Worm (Caenorhabditis elegans) whole organism, dauer: Measurements from ENCODE around the gene pqn-57.
"Not testable (repeated sequence)": the region's sequence is repeated elsewhere in the genome, so short reads cannot be mapped to it uniquely, and the experiment has no call there.

Source experiments
- unc-62 ChIP-seq: sonication (generic microtip); optimal IDR thresholded peaks from 2 replicates; lab custom pipeline; 2017; ENCODE audit warnings: missing biosample characterization, missing genetic modification reagents, missing genetic modification characterization

The pqn-57 gene

ce11 chrX:8320889-8321288 is at the start of gene pqn-57:
TSS of gene pqn-57 (minus strand) at chrX:8320989.
- no peak for TF ChIP-seq unc-62 (GFP tag; lab: Kevin White, UChicago)

ce11 chrX:8368210-8368609 is 47.4 kb upstream of the pqn-57 start:
- TF ChIP-seq unc-62 (GFP tag; lab: Kevin White, UChicago), result no peak

ce11 chrX:8367553-8367952 is 46.8 kb upstream of the pqn-57 start, which contains the start of gene F40B5.2:
TSS of gene F40B5.2 (plus strand) at chrX:8367853.
- no peak for TF ChIP-seq unc-62 (GFP tag; lab: Kevin White, UChicago)

- no peak for TF ChIP-seq unc-62 (GFP tag; lab: Kevin White, UChicago)
These were observed 41.6 kb upstream of the pqn-57 start for ce11 chrX:8362379-8362778.

ce11 chrX:8356305-8356704 is 35.5 kb upstream of the pqn-57 start:
- TF ChIP-seq unc-62 (GFP tag; lab: Kevin White, UChicago), result no peak

- no peak for TF ChIP-seq unc-62 (GFP tag; lab: Kevin White, UChicago)
These were observed 34.6 kb upstream of the pqn-57 start for ce11 chrX:8355350-8355749.

- no peak for TF ChIP-seq unc-62 (GFP tag; lab: Kevin White, UChicago)
These were observed 33.5 kb upstream of the pqn-57 start for ce11 chrX:8354284-8354784.

ce11 chrX:8350984-8351383 is 30.2 kb upstream of the pqn-57 start, which contains the start of gene npr-28:
TSS of gene npr-28 (minus strand) at chrX:8351084.
- no peak for TF ChIP-seq unc-62 (GFP tag; lab: Kevin White, UChicago)

ce11 chrX:8346248-8346647 is 25.5 kb upstream of the pqn-57 start, which contains the start of gene drd-5:
TSS of gene drd-5 (minus strand) at chrX:8346348.
- no peak for TF ChIP-seq unc-62 (GFP tag; lab: Kevin White, UChicago)

ce11 chrX:8341675-8342074 is 20.9 kb upstream of the pqn-57 start, which contains the start of gene F55E10.1:
TSS of gene F55E10.1 (plus strand) at chrX:8341975.
- no peak for TF ChIP-seq unc-62 (GFP tag; lab: Kevin White, UChicago)

ce11 chrX:8340393-8340792 is 19.6 kb upstream of the pqn-57 start, which contains the start of gene F55E10.2:
TSS of gene F55E10.2 (plus strand) at chrX:8340693.
- no peak for TF ChIP-seq unc-62 (GFP tag; lab: Kevin White, UChicago)

ce11 chrX:8327800-8328199 is 7.0 kb upstream of the pqn-57 start, which contains the start of gene F55E10.4:
TSS of gene F55E10.4 (minus strand) at chrX:8327900.
- no peak for TF ChIP-seq unc-62 (GFP tag; lab: Kevin White, UChicago)

ce11 chrX:8326394-8326793 is 5.6 kb upstream of the pqn-57 start, which contains the start of gene R09F10.8:
TSS of gene R09F10.8 (minus strand) at chrX:8326451.
- TF ChIP-seq unc-62 (GFP tag; lab: Kevin White, UChicago), result no peak

ce11 chrX:8323371-8323770 is 2.6 kb upstream of the pqn-57 start, which contains the start of gene R09F10.1:
TSS of gene R09F10.1 (plus strand) at chrX:8323592.
- no peak for TF ChIP-seq unc-62 (GFP tag; lab: Kevin White, UChicago)

- not testable (repeated sequence) for TF ChIP-seq unc-62 (GFP tag; lab: Kevin White, UChicago)
These were observed 1.0 kb upstream of the pqn-57 start, which contains the start of gene abu-9 for ce11 chrX:8321811-8322210. TSS of gene abu-9 (plus strand) at chrX:8322111.

- TF ChIP-seq unc-62 (GFP tag; lab: Kevin White, UChicago), result no peak
These were observed 1.8 kb downstream of the pqn-57 start, which contains the start of gene srh-11 for ce11 chrX:8318950-8319349. TSS of gene srh-11 (minus strand) at chrX:8319050.

ce11 chrX:8311590-8311989 is 9.2 kb downstream of the pqn-57 start:
- no peak for TF ChIP-seq unc-62 (GFP tag; lab: Kevin White, UChicago)
